Worm (Caenorhabditis elegans): ENCODE measurements around the gene sdc-3.

Gene sdc-3

ce11 chrV:15059534-15059933, 11.5 kb upstream of the sdc-3 start, which contains the start of the genes mcm-3 and C25D7.15 (continued):
- TF ChIP-seq F37B4.10 (GFP tag; IDR thresholded peaks at IDR 0.05) (no peak), C17E4.6 (GFP tag; IDR thresholded peaks at IDR 0.05) (no peak), ztf-26 (tag; optimal IDR thresholded peaks at IDR 0.05) (no peak), F39B2.1 (GFP tag; IDR thresholded peaks at IDR 0.05) (no peak), let-607 (tag; optimal IDR thresholded peaks at IDR 0.05) (no peak), ceh-100 (GFP tag; IDR thresholded peaks at IDR 0.05) (no peak), B0336.3 (GFP tag; IDR thresholded peaks at IDR 0.05) (peak; percentile 50; the same call in 1 of the 2 replicates), T07F8.4 (tag; optimal IDR thresholded peaks at IDR 0.05) (no peak), hmg-20 (GFP tag; IDR thresholded peaks at IDR 0.05) (no peak), dpff-1 (tag; optimal IDR thresholded peaks at IDR 0.05) (no peak), mes-4 (tag; optimal IDR thresholded peaks at IDR 0.05) (no peak), Y56A3A.18 (GFP tag; IDR thresholded peaks at IDR 0.05) (no peak), D2030.7 (GFP tag; IDR thresholded peaks at IDR 0.05) (peak; percentile 87), snpc-1.3 (tag; optimal IDR thresholded peaks at IDR 0.05; ENCODE audit: insufficient read depth) (peak; percentile 27), nfya-1 (tag; optimal IDR thresholded peaks at IDR 0.05; ENCODE audit: borderline replicate concordance, insufficient read depth) (no peak), F52B5.7 (tag; optimal IDR thresholded peaks at IDR 0.05) (no peak), attf-5 (GFP tag; optimal IDR thresholded peaks at IDR 0.05) (no peak), snpc-1.1 (tag; optimal IDR thresholded peaks at IDR 0.05; ENCODE audit: insufficient read depth) (peak; percentile 46), cebp-1 (GFP tag; IDR thresholded peaks at IDR 0.05) (no peak), cebp-1 (tag; optimal IDR thresholded peaks at IDR 0.05) (peak; percentile 6), ekl-4 (GFP tag; IDR thresholded peaks at IDR 0.05) (no peak), F23B12.7 (tag; optimal IDR thresholded peaks at IDR 0.05; ENCODE audit: insufficient read depth) (no peak), nfyb-1 (GFP tag; IDR thresholded peaks at IDR 0.05) (no peak), ceh-58 (GFP tag; IDR thresholded peaks at IDR 0.05) (no peak), repo-1 (tag; optimal IDR thresholded peaks at IDR 0.05) (no peak), ets-4 (GFP tag; optimal IDR thresholded peaks at IDR 0.05) (no peak), B0035.1 (tag; optimal IDR thresholded peaks at IDR 0.05) (no peak), ztf-25 (GFP tag; IDR thresholded peaks at IDR 0.05) (no peak)

DNA sequence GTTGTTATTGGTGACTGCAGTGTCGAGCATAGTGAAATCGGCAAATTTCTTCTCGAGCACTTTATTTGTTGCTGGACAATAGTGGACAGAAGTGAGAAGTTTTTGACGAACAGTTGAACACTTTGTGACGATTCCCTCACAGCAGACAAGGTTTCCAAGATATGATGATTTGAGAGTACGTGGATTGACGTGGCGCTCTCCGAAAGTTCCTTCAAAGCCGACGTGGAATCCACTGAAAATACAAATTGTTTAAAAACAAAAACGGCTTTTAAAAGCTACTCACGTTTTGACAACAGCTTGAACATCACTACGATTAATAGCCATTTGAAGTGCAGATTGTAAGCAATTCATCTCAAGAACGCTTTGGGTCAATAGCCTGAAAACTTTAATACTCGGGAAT, 11.0 kb upstream of the sdc-3 start:
- TF ChIP-seq aptf-3 (GFP tag; IDR thresholded peaks at IDR 0.05) (no peak), lin-26 (GFP tag; IDR thresholded peaks at IDR 0.05) (peak; percentile 60; the same call in 1 of the 2 replicates)

DNA sequence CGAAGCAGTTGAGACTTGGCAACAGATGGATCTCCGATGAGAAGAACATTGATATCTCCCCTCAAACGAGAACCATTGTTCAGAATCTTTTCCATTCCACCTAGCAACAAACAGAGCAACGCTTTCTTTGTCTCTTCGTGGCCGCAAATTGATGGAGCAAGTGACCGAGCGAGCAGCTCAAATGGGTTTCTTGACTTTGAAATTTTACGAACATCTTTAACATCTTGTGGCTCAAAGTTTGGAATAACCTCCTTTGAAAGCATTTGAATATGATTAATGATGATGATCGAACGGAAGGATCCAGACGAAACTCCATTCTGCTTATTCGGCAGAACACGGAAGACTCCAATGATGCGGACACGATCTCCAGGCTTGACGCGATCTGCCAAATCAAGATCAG, 10.4 kb upstream of the sdc-3 start:
- no peak for TF ChIP-seq snpc-4 (GFP tag; optimal IDR thresholded peaks at IDR 0.05)
- no peak for TF ChIP-seq snpc-4 (tag; optimal IDR thresholded peaks at IDR 0.05)
- TF ChIP-seq dox-1 (GFP tag; IDR thresholded peaks at IDR 0.05): no peak; the same call in 1 of the 2 replicates
- no peak for TF ChIP-seq madf-10 (tag; optimal IDR thresholded peaks at IDR 0.05)
- TF ChIP-seq mes-4 (tag; optimal IDR thresholded peaks at IDR 0.05): no peak
- no peak for TF ChIP-seq fkh-3 (tag; optimal IDR thresholded peaks at IDR 0.05)
- TF ChIP-seq hlh-12 (tag; optimal IDR thresholded peaks at IDR 0.05): no peak
- TF ChIP-seq B0035.1 (tag; optimal IDR thresholded peaks at IDR 0.05): no peak

DNA sequence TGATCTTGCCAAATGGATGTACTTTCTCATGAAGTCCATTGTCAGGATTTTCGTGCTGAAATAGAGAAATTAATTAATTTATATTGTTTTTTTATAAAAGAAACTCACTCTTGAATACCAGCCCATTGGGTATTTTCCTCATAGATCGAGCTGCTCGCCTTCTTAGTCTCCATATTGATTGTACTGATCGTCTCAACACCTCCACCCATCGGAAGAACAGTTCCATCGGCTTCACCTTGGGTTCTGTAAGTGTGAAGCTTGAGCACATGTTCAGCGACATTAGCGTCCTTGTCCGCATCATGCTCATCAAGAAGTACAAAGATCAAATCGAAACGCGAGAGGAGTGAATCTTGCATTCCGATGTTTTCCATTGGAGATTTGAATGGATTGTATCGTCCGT, 9.7 kb upstream of the sdc-3 start:
- TF ChIP-seq F49E8.2 (tag; optimal IDR thresholded peaks at IDR 0.05; ENCODE audit: insufficient read depth) (no peak), ztf-22 (GFP tag; optimal IDR thresholded peaks at IDR 0.05) (no peak), nhr-179 (tag; optimal IDR thresholded peaks at IDR 0.05) (no peak), zim-3 (tag; optimal IDR thresholded peaks at IDR 0.05) (no peak), lin-40 (tag; optimal IDR thresholded peaks at IDR 0.05) (no peak), ceh-27 (GFP tag; optimal IDR thresholded peaks at IDR 0.05) (no peak), F23B12.7 (tag; optimal IDR thresholded peaks at IDR 0.05; ENCODE audit: insufficient read depth) (no peak), mel-28 (tag; optimal IDR thresholded peaks at IDR 0.05; ENCODE audit: borderline replicate concordance) (no peak), mxl-1 (tag; optimal IDR thresholded peaks at IDR 0.05) (no peak), madf-3 (GFP tag; IDR thresholded peaks at IDR 0.05) (no peak), nhr-80 (tag; optimal IDR thresholded peaks at IDR 0.05) (no peak), F52B5.7 (tag; optimal IDR thresholded peaks at IDR 0.05) (no peak), F57C9.4 (tag; optimal IDR thresholded peaks at IDR 0.05) (no peak)
